Worm (Caenorhabditis elegans) whole organism, L1 larva: ENCODE measurements around the gene oig-3.

ENCODE experiments used
- C04F5.9 ChIP-seq: sonication (generic microtip); optimal IDR thresholded peaks from 2 replicates; lab custom pipeline; 2016; ENCODE audit warnings: missing genetic modification characterization, missing compliant biosample characterization
- C34B4.2 ChIP-seq: sonication (generic microtip); optimal IDR thresholded peaks from 2 replicates; lab custom pipeline; 2017; ENCODE audit warnings: mild to moderate bottlenecking, missing genetic modification characterization, missing compliant biosample characterization
- F16B12.6 ChIP-seq: fragments of 150-350 bp; optimal IDR thresholded peaks from 2 replicates; lab custom pipeline; 2014; ENCODE audit warnings: missing biosample characterization, missing genetic modification characterization
- Y116A8C.19 ChIP-seq: sonication (generic microtip); optimal IDR thresholded peaks from 2 replicates; lab custom pipeline; 2016; ENCODE audit warnings: missing compliant biosample characterization, missing genetic modification characterization, borderline replicate concordance
- alr-1 ChIP-seq: fragments of 200-800 bp; sonication (Bioruptor generic); optimal IDR thresholded peaks from 2 replicates; lab custom pipeline; 2018; ENCODE audit warnings: borderline replicate concordance, mild to moderate bottlenecking, missing genetic modification characterization, missing compliant biosample characterization
- ama-1 ChIP-seq: fragments of 150-350 bp; optimal IDR thresholded peaks from 2 replicates; lab custom pipeline; 2014
- blmp-1 ChIP-seq: fragments of 150-350 bp; optimal IDR thresholded peaks from 2 replicates; lab custom pipeline; 2014; ENCODE audit warnings: missing biosample characterization, missing genetic modification characterization
- ceh-63 ChIP-seq: fragments of 200-800 bp; sonication (Bioruptor generic); optimal IDR thresholded peaks from 2 replicates; lab custom pipeline; 2018; ENCODE audit warnings: mild to moderate bottlenecking, missing genetic modification characterization, missing compliant biosample characterization
- ceh-8 ChIP-seq: fragments of 200-800 bp; sonication (Bioruptor generic); optimal IDR thresholded peaks from 2 replicates; lab custom pipeline; 2018; ENCODE audit warnings: mild to moderate bottlenecking, missing genetic modification characterization, moderate library complexity, missing compliant biosample characterization
- ceh-82 ChIP-seq, 3 experiments: fragments of 150-350 bp in 1 of 3; sonication (generic microtip) in 2 of 3; optimal IDR thresholded peaks; 2 replicates each; lab custom pipeline; 2014 to 2017; ENCODE audit warnings: missing biosample characterization in 3 of 3, missing genetic modification characterization in 3 of 3
- dsc-1 ChIP-seq: sonication (generic microtip); optimal IDR thresholded peaks from 2 replicates; lab custom pipeline; 2016; ENCODE audit warnings: mild to moderate bottlenecking, missing genetic modification characterization, missing compliant biosample characterization
- efl-1 ChIP-seq, 4 experiments: fragments of 150-350 bp; optimal IDR thresholded peaks in 3 of 4; peaks in 1 of 4; 1 replicate in 1 of 4; 2 replicates in 3 of 4; lab custom pipeline; 2014; ENCODE audit warnings: missing biosample characterization in 2 of 4, missing genetic modification characterization in 2 of 4, missing genetic modification reagents in 2 of 4
- efl-3 ChIP-seq: fragments of 200-800 bp; sonication (Bioruptor generic); optimal IDR thresholded peaks from 2 replicates; lab custom pipeline; 2018; ENCODE audit warnings: mild to moderate bottlenecking, missing genetic modification characterization, missing compliant biosample characterization
- egl-13 ChIP-seq: sonication (generic microtip); optimal IDR thresholded peaks from 2 replicates; lab custom pipeline; 2016; ENCODE audit warnings: missing genotype, missing genetic modification reagents, missing genetic modification characterization, missing compliant biosample characterization
- elt-2 ChIP-seq: sonication (generic microtip); optimal IDR thresholded peaks from 2 replicates; lab custom pipeline; 2016; ENCODE audit warnings: missing genetic modification characterization, mild to moderate bottlenecking, inconsistent platforms, missing compliant biosample characterization, missing genetic modification reagents
- elt-3 ChIP-seq, 6 experiments: fragments of 150-350 bp in 1 of 6; sonication (generic microtip); optimal IDR thresholded peaks; 2 replicates each; lab custom pipeline; 2017 to 2018; ENCODE audit warnings: missing biosample characterization in 6 of 6, missing genetic modification characterization in 6 of 6, inconsistent platforms in 1 of 6
- fkh-8 ChIP-seq: sonication (generic microtip); optimal IDR thresholded peaks from 2 replicates; lab custom pipeline; 2016; ENCODE audit warnings: mild to moderate bottlenecking, missing genetic modification characterization, missing compliant biosample characterization
- fos-1 ChIP-seq: fragments of 150-350 bp; optimal IDR thresholded peaks from 2 replicates; lab custom pipeline; 2014; ENCODE audit warnings: missing biosample characterization, missing genetic modification characterization
- hpl-2 ChIP-seq: fragments of 150-350 bp; optimal IDR thresholded peaks from 2 replicates; lab custom pipeline; 2014; ENCODE audit warnings: missing biosample characterization, missing genetic modification reagents, missing genetic modification characterization
- irx-1 ChIP-seq: sonication (generic microtip); optimal IDR thresholded peaks from 2 replicates; lab custom pipeline; 2016; ENCODE audit warnings: missing genetic modification characterization, missing compliant biosample characterization
- lin-14 ChIP-seq: fragments of 200-800 bp; sonication (Bioruptor generic); optimal IDR thresholded peaks from 2 replicates; lab custom pipeline; 2018; ENCODE audit warnings: mild to moderate bottlenecking, missing genetic modification characterization, moderate library complexity, missing compliant biosample characterization
- lin-15B ChIP-seq: fragments of 150-350 bp; sonication (generic microtip); optimal IDR thresholded peaks from 3 replicates; lab custom pipeline; 2014; ENCODE audit warnings: missing biosample characterization, missing genetic modification characterization
- lin-35 ChIP-seq, 2 experiments: fragments of 150-350 bp; optimal IDR thresholded peaks; 2 replicates each; lab custom pipeline; 2014; ENCODE audit warnings: missing biosample characterization in 2 of 2, missing genetic modification characterization in 2 of 2, missing genetic modification reagents in 2 of 2
- mab-9 ChIP-seq: fragments of 200-800 bp; sonication (Bioruptor generic); IDR thresholded peaks from 2 replicates; pipeline ENCODE4 v1.3.6; 2022; ENCODE audit warnings: missing genetic modification reagents, missing genetic modification characterization, missing compliant biosample characterization
- mdl-1 ChIP-seq, 2 experiments: fragments of 150-350 bp; optimal IDR thresholded peaks; 2 replicates each; lab custom pipeline; 2014 to 2017; ENCODE audit warnings: missing biosample characterization in 2 of 2, missing genetic modification characterization in 2 of 2, inconsistent platforms in 1 of 2
- mep-1 ChIP-seq: fragments of 150-350 bp; optimal IDR thresholded peaks from 2 replicates; lab custom pipeline; 2014; ENCODE audit warnings: missing biosample characterization, missing genetic modification characterization
- nhr-237 ChIP-seq: fragments of 150-350 bp; optimal IDR thresholded peaks from 2 replicates; lab custom pipeline; 2014; ENCODE audit warnings: missing biosample characterization, missing genetic modification characterization
- nhr-28 ChIP-seq: fragments of 150-350 bp; optimal IDR thresholded peaks from 2 replicates; lab custom pipeline; 2014; ENCODE audit warnings: missing biosample characterization, missing genetic modification characterization
- nhr-71 ChIP-seq: sonication (generic microtip); optimal IDR thresholded peaks from 2 replicates; lab custom pipeline; 2016; ENCODE audit warnings: mild to moderate bottlenecking, missing genetic modification characterization, moderate library complexity, missing compliant biosample characterization
- nhr-84 ChIP-seq: sonication (generic microtip); optimal IDR thresholded peaks from 2 replicates; lab custom pipeline; 2017; ENCODE audit warnings: missing biosample characterization, missing genetic modification characterization
- nhr-85 ChIP-seq: sonication (generic microtip); peaks from one replicate; lab custom pipeline; 2016; ENCODE audit warnings: missing genetic modification characterization, inconsistent platforms, missing compliant biosample characterization
- pag-3 ChIP-seq: sonication (generic microtip); optimal IDR thresholded peaks from 2 replicates; lab custom pipeline; 2017; ENCODE audit warnings: missing genetic modification characterization, mild to moderate bottlenecking, missing compliant biosample characterization, antibody characterized with exemption, borderline replicate concordance; ENCODE audit not compliant: insufficient read depth
- rnt-1 ChIP-seq: sonication (generic microtip); optimal IDR thresholded peaks from 2 replicates; lab custom pipeline; 2016; ENCODE audit warnings: mild to moderate bottlenecking, missing genetic modification characterization, moderate library complexity, missing compliant biosample characterization
- skn-1 ChIP-seq: fragments of 150-350 bp; optimal IDR thresholded peaks from 2 replicates; lab custom pipeline; 2014; ENCODE audit warnings: missing biosample characterization, missing genetic modification characterization
- sox-4 ChIP-seq: sonication (generic microtip); optimal IDR thresholded peaks from 2 replicates; lab custom pipeline; 2016; ENCODE audit warnings: missing genetic modification characterization, missing compliant biosample characterization
- swsn-7 ChIP-seq: sonication (generic microtip); optimal IDR thresholded peaks from 2 replicates; lab custom pipeline; 2016; ENCODE audit warnings: missing genetic modification characterization, missing compliant biosample characterization
- tbx-2 ChIP-seq: sonication (generic microtip); optimal IDR thresholded peaks from 2 replicates; lab custom pipeline; 2016; ENCODE audit warnings: missing genetic modification characterization, missing compliant biosample characterization
- unc-62 ChIP-seq: fragments of 150-350 bp; optimal IDR thresholded peaks from 2 replicates; lab custom pipeline; 2014; ENCODE audit warnings: missing biosample characterization, missing genetic modification reagents, missing genetic modification characterization
- vab-15 ChIP-seq: sonication (generic microtip); optimal IDR thresholded peaks from 2 replicates; lab custom pipeline; 2017; ENCODE audit warnings: missing genotype, mild to moderate bottlenecking, missing genetic modification characterization, missing compliant biosample characterization
- xbp-1 ChIP-seq: sonication (generic microtip); optimal IDR thresholded peaks from 2 replicates; lab custom pipeline; 2016; ENCODE audit warnings: missing genetic modification characterization, missing compliant biosample characterization
- ztf-11 ChIP-seq, 2 experiments: sonication (generic microtip); optimal IDR thresholded peaks; 2 replicates each; lab custom pipeline; 2016 to 2017; ENCODE audit warnings: missing genetic modification characterization in 2 of 2, missing biosample characterization in 1 of 2, missing compliant biosample characterization in 1 of 2
- ztf-4 ChIP-seq: fragments of 150-350 bp; optimal IDR thresholded peaks from 2 replicates; lab custom pipeline; 2014; ENCODE audit warnings: missing biosample characterization, missing genetic modification characterization

oig-3 gene

DNA sequence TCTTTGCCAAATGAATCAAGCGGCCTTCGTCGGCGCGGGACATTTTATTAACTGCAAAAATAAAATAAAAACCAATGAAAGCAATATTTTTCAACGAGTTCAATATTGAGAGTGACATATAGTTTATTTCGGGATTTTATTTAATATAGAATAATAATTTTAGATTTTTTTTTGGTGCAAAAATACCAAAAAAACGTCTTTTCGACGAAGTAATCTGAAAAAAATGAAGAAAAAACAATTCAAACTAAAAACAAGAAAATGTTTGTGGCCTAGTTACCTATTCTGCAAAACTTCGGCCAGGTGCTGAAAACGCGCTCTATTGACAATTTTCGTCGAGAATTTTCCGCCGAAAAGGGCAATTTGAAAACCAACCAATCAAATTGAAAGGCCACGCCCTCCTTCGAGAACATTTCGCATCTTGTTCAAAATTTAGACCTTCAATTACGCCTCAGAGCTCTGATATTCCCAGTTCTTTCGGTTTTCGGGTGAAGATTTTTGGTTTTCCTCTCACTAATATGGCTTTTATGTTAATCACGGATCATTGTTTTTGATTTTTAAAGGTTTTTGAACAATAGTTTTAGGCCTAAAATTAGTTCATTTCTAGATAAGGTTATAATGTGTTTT lies 43.9 kb upstream of the oig-3 start, which contains the start of gene C47E8.4 (continued):
- TF ChIP-seq mdl-1 (tag; optimal IDR thresholded peaks at IDR 0.05; lab: Kevin White, UChicago) (peak in 1 of 2 experiments; percentile 90), sox-4 (tag; lab: Kevin White, UChicago) (peak; percentile 99), vab-15 (tag; lab: Kevin White, UChicago) (peak; percentile 95), mep-1 (peak; percentile 98), blmp-1 (tag; lab: Kevin White, UChicago) (peak; percentile 80), C04F5.9 (tag; lab: Kevin White, UChicago) (peak; percentile 97), pag-3 (tag; lab: Kevin White, UChicago) (no peak), Y116A8C.19 (tag; lab: Kevin White, UChicago) (peak; percentile 97), skn-1 (peak; percentile 95), nhr-237 (tag; lab: Kevin White, UChicago) (peak; percentile 96), dsc-1 (tag; lab: Kevin White, UChicago) (peak; percentile 99), tbx-2 (tag; lab: Kevin White, UChicago) (peak; percentile 100), efl-3 (GFP tag; lab: Kevin White, UChicago) (peak; percentile 92), ztf-11 (tag; optimal IDR thresholded peaks at IDR 0.05; lab: Kevin White, UChicago) (peak; percentile 53 to 100), nhr-71 (tag; lab: Kevin White, UChicago) (peak; percentile 100), irx-1 (tag; lab: Kevin White, UChicago) (peak; percentile 99), C34B4.2 (tag; lab: Kevin White, UChicago) (peak; percentile 89), fos-1 (tag; lab: Kevin White, UChicago) (peak; percentile 95), elt-3 (tag; optimal IDR thresholded peaks at IDR 0.05; lab: Kevin White, UChicago) (peak in 4 of 6 experiments; percentile 12 to 99 (median 89)), lin-15B (peak; percentile 99), mab-9 (GFP tag; lab: Robert Waterston, UW) (peak; percentile 99), xbp-1 (tag; lab: Kevin White, UChicago) (peak; percentile 99), rnt-1 (tag; lab: Kevin White, UChicago) (peak; percentile 99), ceh-8 (GFP tag; lab: Kevin White, UChicago) (peak; percentile 98), nhr-28 (peak; percentile 72), lin-14 (GFP tag; lab: Kevin White, UChicago) (peak; percentile 99), egl-13 (tag; lab: Kevin White, UChicago) (peak; percentile 99), lin-35 (GFP tag; optimal IDR thresholded peaks at IDR 0.05; lab: Kevin White, UChicago) (peak; percentile 91 to 92), swsn-7 (tag; lab: Kevin White, UChicago) (peak; percentile 99), unc-62 (GFP tag; lab: Kevin White, UChicago) (peak; percentile 75), nhr-85 (tag; lab: Kevin White, UChicago) (peak; percentile 99), fkh-8 (tag; lab: Kevin White, UChicago) (peak; percentile 100)
- TF ChIP-seq, all 84 proteins: peak for 78

DNA sequence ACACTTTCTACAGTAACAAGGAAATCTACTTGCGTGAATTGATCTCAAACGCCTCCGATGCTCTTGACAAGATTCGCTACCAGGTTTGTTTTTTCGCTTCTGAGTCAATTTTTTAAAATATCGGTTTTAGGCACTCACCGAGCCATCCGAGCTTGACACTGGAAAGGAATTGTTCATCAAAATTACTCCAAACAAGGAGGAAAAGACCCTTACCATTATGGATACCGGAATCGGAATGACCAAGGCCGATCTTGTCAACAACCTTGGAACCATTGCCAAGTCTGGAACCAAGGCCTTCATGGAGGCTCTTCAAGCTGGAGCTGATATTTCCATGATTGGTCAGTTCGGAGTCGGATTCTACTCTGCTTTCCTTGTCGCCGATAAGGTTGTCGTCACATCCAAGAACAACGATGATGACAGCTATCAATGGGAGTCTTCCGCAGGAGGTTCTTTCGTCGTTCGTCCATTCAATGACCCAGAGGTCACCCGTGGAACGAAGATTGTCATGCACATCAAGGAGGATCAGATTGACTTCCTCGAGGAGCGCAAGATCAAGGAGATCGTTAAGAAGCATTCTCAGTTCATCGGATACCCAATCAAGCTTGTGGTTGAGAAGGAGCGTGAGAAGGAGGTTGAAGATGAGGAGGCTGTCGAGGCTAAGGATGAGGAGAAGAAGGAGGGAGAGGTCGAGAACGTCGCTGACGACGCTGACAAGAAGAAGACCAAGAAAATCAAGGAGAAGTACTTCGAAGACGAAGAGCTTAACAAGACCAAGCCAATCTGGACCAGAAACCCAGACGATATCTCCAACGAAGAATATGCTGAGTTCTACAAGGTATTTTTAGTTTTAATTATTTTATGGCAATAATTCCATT lies 43.0 kb upstream of the oig-3 start:
- TF ChIP-seq ztf-11 (tag; optimal IDR thresholded peaks at IDR 0.05; lab: Kevin White, UChicago): peak in 1 of 2 experiments; percentile 18
- peak; percentile 5 for TF ChIP-seq lin-14 (GFP tag; lab: Kevin White, UChicago)
- TF ChIP-seq elt-2: peak; percentile 3
- peak; percentile 18 for TF ChIP-seq ztf-4 (tag; lab: Kevin White, UChicago)
- no peak for TF ChIP-seq hpl-2 (GFP tag; lab: Kevin White, UChicago)
- TF ChIP-seq efl-1 (optimal IDR thresholded peaks at IDR 0.05; lab: Kevin White, UChicago): no peak
- peak in 1 of 2 experiments; percentile 11 for TF ChIP-seq efl-1 (GFP tag; optimal IDR thresholded peaks at IDR 0.05 in 1 of 2; lab: Kevin White, UChicago)
- peak; percentile 85 for TF ChIP-seq ama-1
- TF ChIP-seq rnt-1 (tag; lab: Kevin White, UChicago): peak; percentile 26
- peak; percentile 26 for TF ChIP-seq mep-1
- peak; percentile 50 for TF ChIP-seq ceh-63 (GFP tag; lab: Kevin White, UChicago)
- peak; percentile 20 for TF ChIP-seq skn-1
- TF ChIP-seq nhr-85 (tag; lab: Kevin White, UChicago): peak; percentile 50
- peak; percentile 100 for TF ChIP-seq alr-1
- no peak for TF ChIP-seq sox-4 (tag; lab: Kevin White, UChicago)
- no peak for TF ChIP-seq Y116A8C.19 (tag; lab: Kevin White, UChicago)
- no peak for TF ChIP-seq F16B12.6 (tag; lab: Kevin White, UChicago)
- TF ChIP-seq ceh-82 (tag; optimal IDR thresholded peaks at IDR 0.05; lab: Kevin White, UChicago): no peak
- TF ChIP-seq nhr-84: peak; percentile 70
